Worm (Caenorhabditis elegans) whole organism, midembryonic: ENCODE measurements around the gene pid-5.

Experiments
- cog-1 ChIP-seq: sonication (generic microtip); optimal IDR thresholded peaks from 2 replicates; lab custom pipeline; 2016; ENCODE audit warnings: missing genetic modification characterization, missing compliant biosample characterization
- flt-1 ChIP-seq: fragments of 200-800 bp; sonication (Bioruptor generic); IDR thresholded peaks from 2 replicates; pipeline ENCODE4 v1.3.6; 2022; ENCODE audit warnings: missing genetic modification characterization, missing compliant biosample characterization
- tab-1 ChIP-seq: fragments of 200-800 bp; sonication (Bioruptor generic); IDR thresholded peaks from 2 replicates; pipeline ENCODE4 v1.3.6; 2022; ENCODE audit warnings: missing genetic modification characterization, missing compliant biosample characterization
- ztf-23 ChIP-seq: fragments of 200-800 bp; sonication (Bioruptor generic); IDR thresholded peaks from 2 replicates; pipeline ENCODE4 v1.3.6; 2022; ENCODE audit warnings: missing genetic modification reagents, missing genetic modification characterization, missing compliant biosample characterization

- TF ChIP-seq tab-1 (GFP tag; lab: Robert Waterston, UW) (no peak), ztf-23 (GFP tag; lab: Robert Waterston, UW) (no peak), flt-1 (no peak), cog-1 (tag; lab: Kevin White, UChicago) (no peak)
These were observed 6.0 kb upstream of the pid-5 start for ce11 chrV:4169658-4170057.
